Fruit fly (Drosophila melanogaster) whole organism, prepupa: Measurements from ENCODE around the gene CG1986.

ENCODE experiments used
- Blimp-1 ChIP-seq: fragments of 200-800 bp; sonication (Bioruptor generic); optimal IDR thresholded peaks from 3 replicates; lab custom pipeline; 2017; ENCODE audit warnings: missing biosample characterization, missing genetic modification characterization, mild to moderate bottlenecking, moderate library complexity, missing genetic modification reagents
- CG10631 ChIP-seq: fragments of 200-800 bp; sonication (Bioruptor generic); optimal IDR thresholded peaks from 2 replicates; lab custom pipeline; 2016; ENCODE audit warnings: missing biosample characterization, missing genetic modification characterization
- CG10669 ChIP-seq: fragments of 200-800 bp; sonication (Bioruptor generic); optimal IDR thresholded peaks from 3 replicates; lab custom pipeline; 2018; ENCODE audit warnings: missing biosample characterization, mild to moderate bottlenecking, missing genetic modification characterization, moderate library complexity
- CG11294 ChIP-seq: fragments of 200-800 bp; sonication (Bioruptor generic); IDR thresholded peaks from 2 replicates; pipeline ENCODE4 v1.3.6; 2022; ENCODE audit warnings: missing biosample characterization, missing genetic modification characterization
- CG11902 ChIP-seq: fragments of 200-800 bp; sonication (Bioruptor generic); optimal IDR thresholded peaks from 3 replicates; lab custom pipeline; 2016; ENCODE audit warnings: missing biosample characterization, missing genetic modification characterization
- CG15336 ChIP-seq: fragments of 200-800 bp; sonication (Bioruptor generic); IDR thresholded peaks from 2 replicates; pipeline ENCODE4 v1.3.6; 2022; ENCODE audit warnings: missing biosample characterization, missing genetic modification characterization
- CG1621 ChIP-seq: fragments of 200-800 bp; sonication (Bioruptor generic); optimal IDR thresholded peaks from 3 replicates; lab custom pipeline; 2018; ENCODE audit warnings: missing biosample characterization, mild to moderate bottlenecking, missing genetic modification characterization
- CG16779 ChIP-seq: fragments of 200-800 bp; sonication (Bioruptor generic); optimal IDR thresholded peaks from 3 replicates; lab custom pipeline; 2017; ENCODE audit warnings: missing biosample characterization, mild to moderate bottlenecking, missing genetic modification characterization
- CG3032 ChIP-seq: fragments of 200-800 bp; optimal IDR thresholded peaks from 2 replicates; lab custom pipeline; 2019; ENCODE audit warnings: missing biosample characterization, mild to moderate bottlenecking, missing genetic modification characterization, moderate library complexity
- CG31627 ChIP-seq: fragments of 200-800 bp; sonication (Bioruptor generic); optimal IDR thresholded peaks from 3 replicates; lab custom pipeline; 2016; ENCODE audit warnings: missing biosample characterization, missing genetic modification characterization
- CG32006 ChIP-seq: fragments of 200-800 bp; sonication (Bioruptor generic); optimal IDR thresholded peaks from 3 replicates; lab custom pipeline; 2017; ENCODE audit warnings: missing biosample characterization, mild to moderate bottlenecking, missing genetic modification characterization
- CG34406 ChIP-seq: fragments of 200-800 bp; sonication (Bioruptor generic); optimal IDR thresholded peaks from 3 replicates; lab custom pipeline; 2016; ENCODE audit warnings: missing biosample characterization, missing genetic modification characterization
- CG4318 ChIP-seq: fragments of 200-800 bp; sonication (Bioruptor generic); optimal IDR thresholded peaks from 3 replicates; lab custom pipeline; 2017; ENCODE audit warnings: missing biosample characterization, mild to moderate bottlenecking, missing genetic modification characterization
- CG6163 ChIP-seq: fragments of 200-800 bp; sonication (Bioruptor generic); IDR thresholded peaks from 3 replicates; pipeline ENCODE4 v1.3.6; 2022; ENCODE audit warnings: missing biosample characterization, missing genetic modification characterization
- CG6276 ChIP-seq: fragments of 200-800 bp; sonication (Bioruptor generic); optimal IDR thresholded peaks from 2 replicates; lab custom pipeline; 2017; ENCODE audit warnings: missing biosample characterization, mild to moderate bottlenecking, missing genetic modification characterization
- CG6792 ChIP-seq: fragments of 200-800 bp; sonication (Bioruptor generic); optimal IDR thresholded peaks from 3 replicates; lab custom pipeline; 2016; ENCODE audit warnings: missing biosample characterization, missing genetic modification characterization
- CG6808 ChIP-seq: fragments of 200-800 bp; sonication (Bioruptor generic); optimal IDR thresholded peaks from 3 replicates; lab custom pipeline; 2017; ENCODE audit warnings: missing biosample characterization, missing genetic modification characterization, mild to moderate bottlenecking, moderate library complexity, missing genetic modification reagents
- CG6854 ChIP-seq: fragments of 200-800 bp; sonication (Bioruptor generic); optimal IDR thresholded peaks from 2 replicates; lab custom pipeline; 2017; ENCODE audit warnings: missing biosample characterization, mild to moderate bottlenecking, missing genetic modification characterization
- CG7368 ChIP-seq: fragments of 200-800 bp; sonication (Bioruptor generic); optimal IDR thresholded peaks from 3 replicates; lab custom pipeline; 2016; ENCODE audit warnings: missing biosample characterization, missing genetic modification characterization
- CG8119 ChIP-seq: fragments of 200-800 bp; sonication (Bioruptor generic); IDR thresholded peaks from 3 replicates; pipeline ENCODE4 v1.3.6; 2022; ENCODE audit warnings: missing biosample characterization, missing genetic modification characterization
- CG8319 ChIP-seq: fragments of 200-800 bp; sonication (Bioruptor generic); optimal IDR thresholded peaks from 3 replicates; lab custom pipeline; 2016; ENCODE audit warnings: missing biosample characterization, missing genetic modification characterization
- CG8632 ChIP-seq: fragments of 200-800 bp; sonication (Bioruptor generic); optimal IDR thresholded peaks from 3 replicates; lab custom pipeline; 2016; ENCODE audit warnings: missing biosample characterization, missing genetic modification characterization
- Eip75B ChIP-seq: fragments of 200-800 bp; sonication (Bioruptor generic); optimal IDR thresholded peaks from 3 replicates; lab custom pipeline; 2016; ENCODE audit warnings: missing biosample characterization, missing genetic modification characterization
- Eip78C ChIP-seq: fragments of 200-800 bp; sonication (Bioruptor generic); peaks from one replicate; lab custom pipeline; 2016; ENCODE audit warnings: missing biosample characterization, missing genetic modification characterization
- Eip93F ChIP-seq: fragments of 200-800 bp; sonication (Bioruptor generic); optimal IDR thresholded peaks from 2 replicates; lab custom pipeline; 2016; ENCODE audit warnings: missing biosample characterization, mild to moderate bottlenecking, missing genetic modification characterization
- Ets21C ChIP-seq: fragments of 200-800 bp; sonication (Bioruptor generic); optimal IDR thresholded peaks from 3 replicates; lab custom pipeline; 2016; ENCODE audit warnings: missing biosample characterization, missing genetic modification characterization
- Gug ChIP-seq: fragments of 200-800 bp; sonication (Bioruptor generic); IDR thresholded peaks from 2 replicates; pipeline ENCODE4 v1.3.6; 2022; ENCODE audit warnings: missing biosample characterization, missing genetic modification characterization
- Hr38 ChIP-seq: sonication (Bioruptor generic); optimal IDR thresholded peaks from 2 replicates; lab custom pipeline; 2016; ENCODE audit warnings: missing biosample characterization, missing genetic modification characterization
- Hr39 ChIP-seq: fragments of 200-800 bp; sonication (Bioruptor generic); optimal IDR thresholded peaks from 2 replicates; lab custom pipeline; 2016; ENCODE audit warnings: missing biosample characterization, missing genetic modification characterization
- Hr4 ChIP-seq: fragments of 200-800 bp; sonication (Bioruptor generic); optimal IDR thresholded peaks from 3 replicates; lab custom pipeline; 2016; ENCODE audit warnings: missing biosample characterization, missing genetic modification characterization
- Lpt ChIP-seq: fragments of 200-800 bp; sonication (Bioruptor generic); optimal IDR thresholded peaks from 3 replicates; lab custom pipeline; 2016; ENCODE audit warnings: missing biosample characterization, missing genetic modification characterization
- Met ChIP-seq: fragments of 200-800 bp; sonication (Bioruptor generic); optimal IDR thresholded peaks from 3 replicates; lab custom pipeline; 2016; ENCODE audit warnings: missing biosample characterization, missing genetic modification characterization
- OdsH ChIP-seq: fragments of 200-800 bp; sonication (Bioruptor generic); optimal IDR thresholded peaks from 3 replicates; lab custom pipeline; 2016; ENCODE audit warnings: missing biosample characterization, missing genetic modification characterization
- Smox ChIP-seq: fragments of 200-800 bp; sonication (Bioruptor generic); optimal IDR thresholded peaks from 3 replicates; lab custom pipeline; 2016; ENCODE audit warnings: missing biosample characterization, missing genetic modification characterization
- Sox102F ChIP-seq: fragments of 200-800 bp; sonication (Bioruptor generic); optimal IDR thresholded peaks from 2 replicates; lab custom pipeline; 2016; ENCODE audit warnings: missing biosample characterization, mild to moderate bottlenecking, missing genetic modification characterization
- Sox14 ChIP-seq: fragments of 200-800 bp; sonication (Bioruptor generic); optimal IDR thresholded peaks from 3 replicates; lab custom pipeline; 2016; ENCODE audit warnings: missing biosample characterization, missing genetic modification characterization
- Sox15 ChIP-seq: fragments of 200-800 bp; sonication (Bioruptor generic); optimal IDR thresholded peaks from 3 replicates; lab custom pipeline; 2016; ENCODE audit warnings: missing biosample characterization, missing genetic modification characterization
- achi ChIP-seq: fragments of 200-800 bp; sonication (Bioruptor generic); optimal IDR thresholded peaks from 3 replicates; lab custom pipeline; 2016; ENCODE audit warnings: missing biosample characterization, missing genetic modification characterization
- acj6 ChIP-seq: fragments of 200-800 bp; sonication (Bioruptor generic); optimal IDR thresholded peaks from 3 replicates; lab custom pipeline; 2016; ENCODE audit warnings: missing biosample characterization, missing genetic modification characterization
- dac ChIP-seq: fragments of 200-800 bp; sonication (Bioruptor generic); optimal IDR thresholded peaks from 2 replicates; lab custom pipeline; 2017; ENCODE audit warnings: missing biosample characterization, mild to moderate bottlenecking, missing genetic modification characterization
- dsx ChIP-seq: fragments of 200-800 bp; optimal IDR thresholded peaks from 3 replicates; lab custom pipeline; 2019; ENCODE audit warnings: missing biosample characterization, mild to moderate bottlenecking, missing genetic modification characterization, moderate library complexity; ENCODE audit not compliant: poor library complexity, severe bottlenecking
- esn ChIP-seq: fragments of 200-800 bp; sonication (Bioruptor generic); optimal IDR thresholded peaks from 2 replicates; lab custom pipeline; 2016; ENCODE audit warnings: missing biosample characterization, mild to moderate bottlenecking, missing genetic modification characterization, moderate library complexity
- fd59A ChIP-seq: fragments of 200-800 bp; sonication (Bioruptor generic); optimal IDR thresholded peaks from 2 replicates; lab custom pipeline; 2017; ENCODE audit warnings: missing biosample characterization, mild to moderate bottlenecking, missing genetic modification characterization, missing genetic modification reagents
- fd85E ChIP-seq: fragments of 200-800 bp; sonication (Bioruptor generic); optimal IDR thresholded peaks from 3 replicates; lab custom pipeline; 2016; ENCODE audit warnings: missing biosample characterization, missing genetic modification characterization
- fkh ChIP-seq: fragments of 200-800 bp; sonication (Bioruptor generic); optimal IDR thresholded peaks from 3 replicates; lab custom pipeline; 2017; ENCODE audit warnings: missing biosample characterization, mild to moderate bottlenecking, missing genetic modification characterization, moderate library complexity
- lz ChIP-seq: fragments of 200-800 bp; sonication (Bioruptor generic); optimal IDR thresholded peaks from 3 replicates; lab custom pipeline; 2016; ENCODE audit warnings: missing biosample characterization, missing genetic modification characterization
- pdm3 ChIP-seq: fragments of 200-800 bp; sonication (Bioruptor generic); optimal IDR thresholded peaks from 3 replicates; lab custom pipeline; 2016; ENCODE audit warnings: missing biosample characterization, missing genetic modification characterization
- salr ChIP-seq, 2 experiments: fragments of 200-800 bp; sonication (Bioruptor generic); optimal IDR thresholded peaks; 3 replicates each; lab custom pipeline; 2016 to 2018; ENCODE audit warnings: missing biosample characterization in 2 of 2, missing genetic modification characterization in 2 of 2, mild to moderate bottlenecking in 1 of 2
- spab ChIP-seq: fragments of 200-800 bp; sonication (Bioruptor generic); optimal IDR thresholded peaks from 2 replicates; lab custom pipeline; 2017; ENCODE audit warnings: missing biosample characterization, mild to moderate bottlenecking, missing genetic modification characterization, missing genetic modification reagents
- svp ChIP-seq: fragments of 200-800 bp; sonication (Bioruptor generic); peaks from one replicate; lab custom pipeline; 2016; ENCODE audit warnings: missing biosample characterization, missing genetic modification characterization
- topi ChIP-seq: fragments of 200-800 bp; sonication (Bioruptor generic); optimal IDR thresholded peaks from 3 replicates; lab custom pipeline; 2016; ENCODE audit warnings: missing biosample characterization, missing genetic modification characterization
- vri ChIP-seq: fragments of 200-800 bp; sonication (Bioruptor generic); optimal IDR thresholded peaks from 3 replicates; lab custom pipeline; 2016; ENCODE audit warnings: missing biosample characterization, mild to moderate bottlenecking, missing genetic modification characterization

Gene CG1986

DNA sequence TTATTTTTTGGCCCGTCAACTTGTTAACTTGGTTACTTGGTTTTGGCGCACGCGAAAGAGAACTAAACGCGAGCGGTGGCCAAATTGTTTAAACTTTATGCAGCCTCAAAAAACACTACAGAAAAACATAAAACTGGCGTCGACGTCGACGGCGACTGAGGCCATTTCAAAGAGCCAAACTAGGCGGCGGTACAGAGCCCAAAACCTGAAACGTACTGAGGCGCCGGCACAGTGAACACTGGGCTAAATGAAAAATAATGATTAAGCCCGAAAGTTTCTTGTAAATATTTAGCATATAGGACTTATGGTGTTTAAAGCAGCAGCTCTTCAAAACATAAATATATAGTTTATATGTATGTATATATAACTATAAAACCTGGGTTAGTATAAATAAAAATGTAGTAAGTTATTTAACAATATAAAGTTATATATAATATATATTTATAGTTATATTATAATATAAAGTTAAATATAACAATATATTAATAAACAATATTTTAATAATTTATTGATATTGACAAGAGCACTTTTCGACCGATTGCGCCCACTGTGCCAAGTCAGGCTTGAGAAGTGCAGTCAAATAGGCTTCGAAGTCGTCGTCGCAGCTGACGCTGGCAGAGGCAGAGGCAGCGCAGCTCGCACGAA is 11.3 kb downstream of the CG1986 start, which contains the start of gene CG15249:
Gene CG15249 (minus strand): TSS at position 51 of the 645 bp plus-strand sequence.
- TF ChIP-seq svp (peak; percentile 11), CG4318 (peak; percentile 61), CG6163 (GFP tag; lab: Robert Waterston, UW) (0 out of 3 replicates have a peak, but pooled peaks have one; percentile 27), CG10631 (GFP tag; lab: Kevin White, UChicago) (peak; percentile 64), CG32006 (GFP tag; lab: Kevin White, UChicago) (peak; percentile 86), CG8119 (GFP tag; lab: Robert Waterston, UW) (peak; percentile 72), CG10669 (GFP tag; lab: Kevin White, UChicago) (peak; percentile 5), salr (GFP tag; optimal IDR thresholded peaks at IDR 0.05; lab: Kevin White, UChicago) (peak in 1 of 2 experiments; percentile 50), CG15336 (GFP tag; lab: Robert Waterston, UW) (no peak; the same call in none of the 2 replicates), Eip78C (peak; percentile 87), CG11294 (GFP tag; lab: Robert Waterston, UW) (no peak; the same call in 1 of the 2 replicates), Hr4 (peak; percentile 50), CG1621 (tag; lab: Kevin White, UChicago) (no peak), CG16779 (peak; percentile 48), OdsH (GFP tag; lab: Kevin White, UChicago) (peak; percentile 36), CG6854 (GFP tag; lab: Kevin White, UChicago) (no peak), Hr38 (GFP tag; lab: Kevin White, UChicago) (no peak), achi (GFP tag; lab: Kevin White, UChicago) (peak; percentile 53), CG11902 (GFP tag; lab: Kevin White, UChicago) (no peak), Sox14 (GFP tag; lab: Kevin White, UChicago) (no peak), fd59A (GFP tag; lab: Kevin White, UChicago) (no peak), CG6808 (GFP tag; lab: Kevin White, UChicago) (peak; percentile 50), Gug (GFP tag; lab: Robert Waterston, UW) (no peak), spab (GFP tag; lab: Kevin White, UChicago) (peak; percentile 18), CG6792 (GFP tag; lab: Kevin White, UChicago) (peak; percentile 5), pdm3 (GFP tag; lab: Kevin White, UChicago) (no peak), CG8319 (no peak), CG3032 (peak; percentile 56), Hr39 (GFP tag; lab: Kevin White, UChicago) (no peak), Lpt (peak; percentile 20), Smox (GFP tag; lab: Kevin White, UChicago) (no peak), topi (GFP tag; lab: Kevin White, UChicago) (no peak), Eip93F (GFP tag; lab: Kevin White, UChicago) (no peak), Blimp-1 (GFP tag; lab: Kevin White, UChicago) (no peak), esn (GFP tag; lab: Kevin White, UChicago) (no peak), Sox15 (GFP tag; lab: Kevin White, UChicago) (no peak), Eip75B (GFP tag; lab: Kevin White, UChicago) (no peak), lz (GFP tag; lab: Kevin White, UChicago) (no peak), vri (GFP tag; lab: Kevin White, UChicago) (no peak), CG31627 (GFP tag; lab: Kevin White, UChicago) (no peak), CG8632 (GFP tag; lab: Kevin White, UChicago) (peak; percentile 63), dac (no peak), acj6 (GFP tag; lab: Kevin White, UChicago) (peak; percentile 38), fkh (GFP tag; lab: Kevin White, UChicago) (no peak), Ets21C (GFP tag; lab: Kevin White, UChicago) (no peak), CG6276 (GFP tag; lab: Kevin White, UChicago) (peak; percentile 82), dsx (GFP tag; lab: Kevin White, UChicago) (peak; percentile 42), Met (no peak), Sox102F (no peak), CG7368 (GFP tag; lab: Kevin White, UChicago) (no peak), fd85E (GFP tag; lab: Kevin White, UChicago) (no peak), CG34406 (GFP tag; lab: Kevin White, UChicago) (peak; percentile 65)
